Fruit fly (Drosophila melanogaster) whole organism, embryonic: ENCODE measurements around the gene CG13077.

Experiments
- Adf1 ChIP-seq: fragments of 200-800 bp; sonication (Bioruptor generic); IDR thresholded peaks from 2 replicates; pipeline ENCODE4 v1.3.6; 2022; ENCODE audit warnings: missing biosample characterization, missing genetic modification characterization
- Atf-2 ChIP-seq: fragments of 200-800 bp; sonication (Bioruptor generic); optimal IDR thresholded peaks from 2 replicates; lab custom pipeline; 2016; ENCODE audit warnings: missing biosample characterization, missing genetic modification characterization
- Bgb ChIP-seq: fragments of 200-800 bp; sonication (Bioruptor generic); IDR thresholded peaks from 2 replicates; pipeline ENCODE4 v1.3.6; 2022; ENCODE audit warnings: missing biosample characterization, missing genetic modification characterization; ENCODE audit not compliant: partially characterized antibody
- Blimp-1 ChIP-seq: fragments of 200-800 bp; sonication (Bioruptor generic); optimal IDR thresholded peaks from 3 replicates; lab custom pipeline; 2018; ENCODE audit warnings: missing biosample characterization, missing genetic modification characterization, mild to moderate bottlenecking, moderate library complexity, missing genetic modification reagents
- CG10431 ChIP-seq: fragments of 200-800 bp; sonication (Bioruptor generic); optimal IDR thresholded peaks from 3 replicates; lab custom pipeline; 2018; ENCODE audit warnings: missing biosample characterization, mild to moderate bottlenecking, missing genetic modification characterization
- CG11247 ChIP-seq: fragments of 200-800 bp; sonication (Bioruptor generic); IDR thresholded peaks from 2 replicates; pipeline ENCODE4 v1.3.6; 2022; ENCODE audit warnings: missing biosample characterization, missing genetic modification characterization
- CG12391 ChIP-seq: fragments of 200-800 bp; sonication (Bioruptor generic); optimal IDR thresholded peaks from 3 replicates; lab custom pipeline; 2018; ENCODE audit warnings: missing biosample characterization, mild to moderate bottlenecking, missing genetic modification characterization, moderate library complexity
- CG13287 ChIP-seq: fragments of 200-800 bp; sonication (Bioruptor generic); IDR thresholded peaks from 2 replicates; pipeline ENCODE4 v1.3.6; 2022; ENCODE audit warnings: missing biosample characterization, missing genetic modification characterization; ENCODE audit not compliant: partially characterized antibody
- CG16863 ChIP-seq: fragments of 200-800 bp; sonication (Bioruptor generic); optimal IDR thresholded peaks from 3 replicates; lab custom pipeline; 2016; ENCODE audit warnings: missing biosample characterization, missing genetic modification characterization
- CG17359 ChIP-seq: fragments of 200-800 bp; sonication (Bioruptor generic); optimal IDR thresholded peaks from 3 replicates; lab custom pipeline; 2018; ENCODE audit warnings: missing biosample characterization, mild to moderate bottlenecking, missing genetic modification characterization, moderate library complexity
- CG17829 ChIP-seq: fragments of 200-800 bp; optimal IDR thresholded peaks from 2 replicates; lab custom pipeline; 2019; ENCODE audit warnings: missing biosample characterization, mild to moderate bottlenecking, missing genetic modification characterization, moderate library complexity
- CG18764 ChIP-seq: fragments of 200-800 bp; sonication (Bioruptor generic); optimal IDR thresholded peaks from 3 replicates; lab custom pipeline; 2016; ENCODE audit warnings: missing biosample characterization, missing genetic modification characterization
- CG2889 ChIP-seq: fragments of 200-800 bp; sonication (Bioruptor generic); IDR thresholded peaks from 3 replicates; pipeline ENCODE4 v1.3.6; 2022; ENCODE audit warnings: missing biosample characterization, missing genetic modification characterization
- CG31224 ChIP-seq: fragments of 200-800 bp; sonication (Bioruptor generic); IDR thresholded peaks from 2 replicates; pipeline ENCODE4 v1.3.6; 2022; ENCODE audit warnings: missing biosample characterization, missing genetic modification characterization
- CG32767 ChIP-seq: fragments of 200-800 bp; sonication (Bioruptor generic); IDR thresholded peaks from 2 replicates; pipeline ENCODE4 v1.3.6; 2022; ENCODE audit warnings: missing biosample characterization, missing genetic modification characterization
- CG32772 ChIP-seq: fragments of 200-800 bp; sonication (Bioruptor generic); IDR thresholded peaks from 2 replicates; pipeline ENCODE4 v1.3.6; 2022; ENCODE audit warnings: missing biosample characterization, missing genetic modification characterization
- CG33557 ChIP-seq: fragments of 200-800 bp; sonication (Bioruptor generic); optimal IDR thresholded peaks from 2 replicates; lab custom pipeline; 2019; ENCODE audit warnings: missing biosample characterization, mild to moderate bottlenecking, missing genetic modification characterization, moderate library complexity
- CG4424 ChIP-seq: fragments of 200-800 bp; sonication (Bioruptor generic); optimal IDR thresholded peaks from 3 replicates; lab custom pipeline; 2016; ENCODE audit warnings: missing biosample characterization, missing genetic modification characterization
- CG7357 ChIP-seq: fragments of 200-800 bp; sonication (Bioruptor generic); IDR thresholded peaks from 3 replicates; pipeline ENCODE4 v1.3.6; 2022; ENCODE audit warnings: missing biosample characterization, missing genetic modification characterization
- CG7963 ChIP-seq: fragments of 200-800 bp; sonication (Bioruptor generic); IDR thresholded peaks from 3 replicates; pipeline ENCODE4 v1.3.6; 2022; ENCODE audit warnings: missing biosample characterization, missing genetic modification characterization; ENCODE audit not compliant: partially characterized antibody
- CG8388 ChIP-seq: fragments of 200-800 bp; sonication (Bioruptor generic); optimal IDR thresholded peaks from 2 replicates; lab custom pipeline; 2019; ENCODE audit warnings: missing biosample characterization, mild to moderate bottlenecking, missing genetic modification characterization, moderate library complexity
- CG9797 ChIP-seq: fragments of 200-800 bp; sonication (Bioruptor generic); optimal IDR thresholded peaks from 3 replicates; lab custom pipeline; 2018; ENCODE audit warnings: missing biosample characterization, mild to moderate bottlenecking, missing genetic modification characterization
- CG9876 ChIP-seq: fragments of 200-800 bp; sonication (Bioruptor generic); optimal IDR thresholded peaks from 2 replicates; lab custom pipeline; 2016; ENCODE audit warnings: missing biosample characterization, missing genetic modification characterization
- Deaf1 ChIP-seq: fragments of 200-800 bp; optimal IDR thresholded peaks from 3 replicates; lab custom pipeline; 2019; ENCODE audit warnings: missing biosample characterization, mild to moderate bottlenecking, missing genetic modification characterization, moderate library complexity
- Dref ChIP-seq: fragments of 200-800 bp; sonication (Bioruptor generic); IDR thresholded peaks from 2 replicates; pipeline ENCODE4 v1.3.6; 2022; ENCODE audit warnings: missing biosample characterization, missing genetic modification characterization
- Ets65A ChIP-seq: fragments of 200-800 bp; sonication (Bioruptor generic); peaks from one replicate; lab custom pipeline; 2016; ENCODE audit warnings: missing biosample characterization, missing genetic modification characterization
- Hr51 ChIP-seq, 2 experiments: fragments of 200-800 bp; sonication (Bioruptor generic); optimal IDR thresholded peaks; 2 replicates in 1 of 2; 3 replicates in 1 of 2; lab custom pipeline; 2016 to 2018; ENCODE audit warnings: missing biosample characterization in 2 of 2, missing genetic modification characterization in 2 of 2, mild to moderate bottlenecking in 1 of 2, moderate library complexity in 1 of 2
- Lim3 ChIP-seq: fragments of 200-800 bp; sonication (Bioruptor generic); IDR thresholded peaks from 2 replicates; pipeline ENCODE4 v1.3.6; 2022; ENCODE audit warnings: missing biosample characterization, missing genetic modification characterization
- Max ChIP-seq: fragments of 200-800 bp; sonication (Bioruptor generic); optimal IDR thresholded peaks from 2 replicates; lab custom pipeline; 2016; ENCODE audit warnings: missing biosample characterization, mild to moderate bottlenecking, missing genetic modification characterization
- Opbp ChIP-seq: fragments of 200-800 bp; sonication (Bioruptor generic); IDR thresholded peaks from 3 replicates; pipeline ENCODE4 v1.3.6; 2022; ENCODE audit warnings: missing biosample characterization, missing genetic modification characterization; ENCODE audit not compliant: partially characterized antibody
- Side ChIP-seq: fragments of 200-800 bp; sonication (Bioruptor generic); optimal IDR thresholded peaks from 2 replicates; lab custom pipeline; 2016; ENCODE audit warnings: missing biosample characterization, missing genetic modification characterization
- al ChIP-seq: fragments of 200-800 bp; sonication (Bioruptor generic); IDR thresholded peaks from 2 replicates; pipeline ENCODE4 v1.3.6; 2022; ENCODE audit warnings: missing biosample characterization, missing genetic modification characterization
- ash1 ChIP-seq: fragments of 200-800 bp; sonication (Bioruptor generic); optimal IDR thresholded peaks from 2 replicates; lab custom pipeline; 2018; ENCODE audit warnings: missing biosample characterization, mild to moderate bottlenecking, missing genetic modification characterization
- da ChIP-seq: fragments of 200-800 bp; sonication (Bioruptor generic); optimal IDR thresholded peaks from 2 replicates; lab custom pipeline; 2016; ENCODE audit warnings: missing biosample characterization, missing genetic modification characterization
- emc ChIP-seq: fragments of 200-800 bp; sonication (Bioruptor generic); optimal IDR thresholded peaks from 2 replicates; lab custom pipeline; 2016; ENCODE audit warnings: missing biosample characterization, missing genetic modification characterization
- grn ChIP-seq: fragments of 200-800 bp; sonication (Bioruptor generic); optimal IDR thresholded peaks from 3 replicates; lab custom pipeline; 2017; ENCODE audit warnings: missing biosample characterization, missing genetic modification characterization
- hkb ChIP-seq, 2 experiments: fragments of 200-800 bp in 1 of 2; fragments of >200 bp in 1 of 2; sonication (Bioruptor generic) in 1 of 2; IDR thresholded peaks in 1 of 2; optimal IDR thresholded peaks in 1 of 2; 2 replicates each; pipeline versions ENCODE4 v1.3.6 to Lab custom; 2017 to 2022; ENCODE audit warnings: missing biosample characterization in 1 of 2, missing genetic modification characterization in 1 of 2
- inv ChIP-seq: fragments of 200-800 bp; sonication (Bioruptor generic); IDR thresholded peaks from 2 replicates; pipeline ENCODE4 v1.3.6; 2022; ENCODE audit warnings: missing biosample characterization, missing genetic modification characterization; ENCODE audit not compliant: partially characterized antibody
- lmd ChIP-seq: fragments of 200-800 bp; sonication (Bioruptor generic); IDR thresholded peaks from 2 replicates; pipeline ENCODE4 v1.3.6; 2022; ENCODE audit warnings: missing biosample characterization, missing genetic modification characterization
- nom ChIP-seq: fragments of 200-800 bp; sonication (Bioruptor generic); optimal IDR thresholded peaks from 2 replicates; lab custom pipeline; 2017; ENCODE audit warnings: missing biosample characterization, missing genetic modification characterization, mild to moderate bottlenecking, moderate library complexity, missing genetic modification reagents
- oc ChIP-seq: fragments of 200-800 bp; sonication (Bioruptor generic); optimal IDR thresholded peaks from 2 replicates; lab custom pipeline; 2018; ENCODE audit warnings: missing biosample characterization, mild to moderate bottlenecking, missing genetic modification characterization, moderate library complexity
- ro ChIP-seq: fragments of 200-800 bp; sonication (Bioruptor generic); IDR thresholded peaks from 2 replicates; pipeline ENCODE4 v1.3.6; 2022; ENCODE audit warnings: missing biosample characterization, missing genetic modification characterization
- sna ChIP-seq: fragments of 200-800 bp; sonication (Bioruptor generic); IDR thresholded peaks from 2 replicates; pipeline ENCODE4 v1.3.6; 2022; ENCODE audit warnings: missing biosample characterization, missing genetic modification characterization; ENCODE audit not compliant: partially characterized antibody
- tin ChIP-seq: fragments of 200-800 bp; sonication (Bioruptor generic); optimal IDR thresholded peaks from 3 replicates; lab custom pipeline; 2016; ENCODE audit warnings: missing biosample characterization, missing genetic modification characterization
- trem ChIP-seq: fragments of 200-800 bp; optimal IDR thresholded peaks from 3 replicates; lab custom pipeline; 2019; ENCODE audit warnings: missing biosample characterization, mild to moderate bottlenecking, missing genetic modification characterization, moderate library complexity
- tx ChIP-seq: fragments of 200-800 bp; sonication (Bioruptor generic); optimal IDR thresholded peaks from 2 replicates; lab custom pipeline; 2016; ENCODE audit warnings: missing biosample characterization, missing genetic modification characterization
- vfl ChIP-seq: fragments of 200-800 bp; sonication (Bioruptor generic); optimal IDR thresholded peaks from 2 replicates; lab custom pipeline; 2016; ENCODE audit warnings: missing biosample characterization, missing genetic modification characterization
- vnd ChIP-seq: fragments of 200-800 bp; sonication (Bioruptor generic); IDR thresholded peaks from 3 replicates; pipeline ENCODE4 v1.3.6; 2022; ENCODE audit warnings: missing biosample characterization, missing genetic modification characterization; ENCODE audit not compliant: partially characterized antibody
- vvl ChIP-seq: fragments of 200-800 bp; sonication (Bioruptor generic); IDR thresholded peaks from 2 replicates; pipeline ENCODE4 v1.3.6; 2022; ENCODE audit warnings: missing biosample characterization, missing genetic modification characterization
- yki ChIP-seq: fragments of >200 bp; optimal IDR thresholded peaks from 3 replicates; lab custom pipeline; 2018
- zen2 ChIP-seq: fragments of 200-800 bp; sonication (Bioruptor generic); IDR thresholded peaks from 3 replicates; pipeline ENCODE4 v1.3.6; 2022; ENCODE audit warnings: missing biosample characterization, missing genetic modification characterization; ENCODE audit not compliant: partially characterized antibody

CG13077 gene

DNA sequence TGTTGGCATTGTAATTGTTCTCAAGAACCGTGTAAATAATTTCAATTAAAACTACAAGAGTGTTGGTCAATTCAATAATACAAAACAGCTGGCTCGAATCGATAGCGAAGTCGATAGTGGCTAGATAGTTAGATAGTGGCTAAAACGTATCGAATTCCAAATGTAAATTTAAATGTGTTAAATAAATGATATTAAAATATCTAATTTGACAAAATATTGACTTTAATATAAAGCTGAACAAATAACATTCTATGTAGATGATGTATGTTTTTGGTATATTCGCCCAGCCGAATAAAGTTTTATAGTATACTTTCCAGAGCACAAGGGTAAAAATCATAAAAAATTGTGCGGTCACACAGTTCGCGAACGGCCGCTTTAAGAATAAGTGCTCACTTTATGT lies 39.3 kb upstream of the CG13077 start, which contains the start of the genes Dpm1 and CG10137 (continued):
- TF ChIP-seq Hr51 (GFP tag; optimal IDR thresholded peaks at IDR 0.05; lab: Kevin White, UChicago) (no peak), CG17359 (tag; lab: Kevin White, UChicago) (no peak), Deaf1 (tag; lab: Kevin White, UChicago) (peak; percentile 10), vvl (GFP tag; lab: Robert Waterston, UW) (no peak), da (GFP tag; lab: Kevin White, UChicago) (no peak), inv (GFP tag; lab: Robert Waterston, UW) (peak; percentile 40; the same call in 1 of the 2 replicates), ash1 (no peak), vnd (GFP tag; lab: Robert Waterston, UW) (no peak), Blimp-1 (GFP tag; lab: Kevin White, UChicago) (no peak), CG16863 (GFP tag; lab: Kevin White, UChicago) (no peak), trem (tag; lab: Kevin White, UChicago) (peak; percentile 68), CG2889 (GFP tag; lab: Robert Waterston, UW) (no peak), tx (GFP tag; lab: Kevin White, UChicago) (no peak), al (GFP tag; lab: Robert Waterston, UW) (no peak), emc (GFP tag; lab: Kevin White, UChicago) (no peak), oc (tag; lab: Kevin White, UChicago) (no peak), CG12391 (peak; percentile 44), Opbp (peak; percentile 78), CG18764 (GFP tag; lab: Kevin White, UChicago) (no peak), CG13287 (GFP tag; lab: Robert Waterston, UW) (peak; percentile 82), CG7357 (no peak), CG33557 (GFP tag; lab: Kevin White, UChicago) (no peak), CG32767 (no peak), CG11247 (no peak), CG4424 (no peak), zen2 (GFP tag; lab: Robert Waterston, UW) (peak; percentile 53; the same call in 1 of the 3 replicates), Max (GFP tag; lab: Kevin White, UChicago) (peak; percentile 23), CG9876 (GFP tag; lab: Kevin White, UChicago) (no peak), sna (peak; percentile 49; the same call in 1 of the 2 replicates), Bgb (GFP tag; lab: Robert Waterston, UW) (peak; percentile 73), Dref (GFP tag; lab: Robert Waterston, UW) (peak; percentile 62), CG7963 (GFP tag; lab: Robert Waterston, UW) (no peak), Ets65A (GFP tag; lab: Kevin White, UChicago) (peak; percentile 37), Side (GFP tag; lab: Kevin White, UChicago) (no peak), nom (GFP tag; lab: Kevin White, UChicago) (no peak), tin (GFP tag; lab: Kevin White, UChicago) (no peak), CG8388 (GFP tag; lab: Kevin White, UChicago) (no peak), yki (lab: Kevin White, UChicago) (no peak), CG9797 (GFP tag; lab: Kevin White, UChicago) (peak; percentile 70), lmd (GFP tag; lab: Robert Waterston, UW) (no peak), vfl (no peak), CG10431 (GFP tag; lab: Kevin White, UChicago) (no peak), ro (GFP tag; lab: Robert Waterston, UW) (no peak), CG32772 (GFP tag; lab: Robert Waterston, UW) (no peak), Lim3 (GFP tag; lab: Robert Waterston, UW) (no peak), Adf1 (GFP tag; lab: Robert Waterston, UW) (no peak), hkb (optimal IDR thresholded peaks at IDR 0.05; lab: Kevin White, UChicago) (no peak), hkb (GFP tag; IDR thresholded peaks at IDR 0.05; lab: Robert Waterston, UW) (no peak), CG31224 (GFP tag; lab: Robert Waterston, UW) (no peak), CG17829 (tag; lab: Kevin White, UChicago) (peak; percentile 12), Atf-2 (no peak), grn (GFP tag; lab: Kevin White, UChicago) (no peak)
